Fruit fly (Drosophila melanogaster): ENCODE results near the gene msl-1.
A peak's percentile ranks its signal among the peaks of the same experiment; 100 is the strongest.

The msl-1 gene

DNA sequence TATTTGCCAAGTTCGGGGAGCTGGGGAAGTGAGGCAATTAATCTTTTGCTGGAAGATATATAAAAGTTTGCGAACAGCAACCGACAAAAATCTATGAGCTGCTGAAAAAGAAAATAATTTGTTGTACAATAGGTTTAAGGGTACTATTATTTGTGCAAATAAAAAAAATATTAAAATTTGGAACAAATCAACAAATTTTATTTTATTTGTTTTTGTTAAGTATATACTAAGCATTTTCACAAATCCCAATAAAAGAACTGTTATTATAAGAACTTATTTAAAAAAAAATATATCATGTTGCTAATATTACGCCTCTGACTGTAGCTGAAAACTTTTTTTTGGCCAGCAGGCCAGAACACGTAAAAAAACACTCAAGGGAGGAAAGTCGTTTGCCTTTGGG lies 30.5 kb downstream of the msl-1 start (continued):
- peak; percentile 28 for TF ChIP-seq CG6813 (GFP tag; optimal IDR thresholded peaks at IDR 0.05)
- no peak for TF ChIP-seq en (GFP tag; optimal IDR thresholded peaks at IDR 0.05)
- TF ChIP-seq sens (GFP tag), result peak; percentile 54
- TF ChIP-seq kni (GFP tag; optimal IDR thresholded peaks at IDR 0.05), result no peak
- no peak for TF ChIP-seq ind (GFP tag; optimal IDR thresholded peaks at IDR 0.05)
- TF ChIP-seq bcd (GFP tag; optimal IDR thresholded peaks at IDR 0.05), result peak; percentile 12
- TF ChIP-seq CG15011 (GFP tag; optimal IDR thresholded peaks at IDR 0.05), result peak; percentile 31
- TF ChIP-seq CG9215 (GFP tag; IDR thresholded peaks at IDR 0.05), result 0 out of 2 replicates have a peak, but pooled peaks have one; percentile 21
- TF ChIP-seq CG12104 (GFP tag; optimal IDR thresholded peaks at IDR 0.05), result peak; percentile 4
- peak; percentile 28 for TF ChIP-seq CG17359 (tag; optimal IDR thresholded peaks at IDR 0.05)
- peak; percentile 21 for TF ChIP-seq fd96Cb (tag; optimal IDR thresholded peaks at IDR 0.05)
- TF ChIP-seq CG13894 (tag; optimal IDR thresholded peaks at IDR 0.05), result peak; percentile 1
- peak; percentile 36 for TF ChIP-seq Sox100B (GFP tag; optimal IDR thresholded peaks at IDR 0.05)
- no peak for TF ChIP-seq Ets65A (GFP tag)
- peak; percentile 35 for TF ChIP-seq grau (tag; optimal IDR thresholded peaks at IDR 0.05)
- no peak for TF ChIP-seq CG17328 (GFP tag; IDR thresholded peaks at IDR 0.05)
- no peak for TF ChIP-seq CG10209 (GFP tag; optimal IDR thresholded peaks at IDR 0.05)
- no peak for TF ChIP-seq Kr (GFP tag; optimal IDR thresholded peaks at IDR 0.05)
- peak; percentile 35 for TF ChIP-seq CG6854 (GFP tag; optimal IDR thresholded peaks at IDR 0.05)
- no peak for TF ChIP-seq Side (GFP tag; optimal IDR thresholded peaks at IDR 0.05)
- TF ChIP-seq CG32772 (GFP tag; IDR thresholded peaks at IDR 0.05), result 0 out of 2 replicates have a peak, but pooled peaks have one; percentile 7
- peak; percentile 7 for TF ChIP-seq Fer2 (tag; optimal IDR thresholded peaks at IDR 0.05)
- no peak for TF ChIP-seq CG12219 (GFP tag; optimal IDR thresholded peaks at IDR 0.05)
- peak; percentile 26 for TF ChIP-seq CG18262 (tag; optimal IDR thresholded peaks at IDR 0.05)
- peak; percentile 41; the same call in 1 of the 2 replicates for TF ChIP-seq slbo (GFP tag; IDR thresholded peaks at IDR 0.05)
- no peak for TF ChIP-seq CG14014 (GFP tag; IDR thresholded peaks at IDR 0.05)
- TF ChIP-seq ssp (GFP tag; IDR thresholded peaks at IDR 0.05), result no peak
- no peak for TF ChIP-seq CG15479 (GFP tag; optimal IDR thresholded peaks at IDR 0.05)
- no peak for TF ChIP-seq CG7963 (GFP tag; IDR thresholded peaks at IDR 0.05; ENCODE audit: partially characterized antibody)
- peak; percentile 8 for TF ChIP-seq BtbVII (GFP tag; optimal IDR thresholded peaks at IDR 0.05)
- TF ChIP-seq CG30403 (GFP tag; optimal IDR thresholded peaks at IDR 0.05), result peak; percentile 34
- peak; percentile 31 for TF ChIP-seq CG13296 (GFP tag; optimal IDR thresholded peaks at IDR 0.05)
- TF ChIP-seq CG9932 (GFP tag; IDR thresholded peaks at IDR 0.05), result no peak
- TF ChIP-seq nerfin-1 (tag; optimal IDR thresholded peaks at IDR 0.05), result no peak
- peak; percentile 52 for TF ChIP-seq CG7556 (GFP tag; optimal IDR thresholded peaks at IDR 0.05)
- peak; percentile 33 for TF ChIP-seq Abd-B (GFP tag; optimal IDR thresholded peaks at IDR 0.05)
- TF ChIP-seq Hr51 (GFP tag; optimal IDR thresholded peaks at IDR 0.05), result peak in 1 of 2 experiments; percentile 52
- TF ChIP-seq gem (tag; optimal IDR thresholded peaks at IDR 0.05), result peak; percentile 35
- TF ChIP-seq CG17361 (GFP tag; IDR thresholded peaks at IDR 0.05), result peak; percentile 57; the same call in 2 of the 3 replicates
- TF ChIP-seq HmgZ (tag; optimal IDR thresholded peaks at IDR 0.05), result no peak
- TF ChIP-seq caup (GFP tag; optimal IDR thresholded peaks at IDR 0.05; ENCODE audit: severe bottlenecking), result peak; percentile 18
- TF ChIP-seq Antp (GFP tag; optimal IDR thresholded peaks at IDR 0.05), result no peak
- TF ChIP-seq zen (tag; optimal IDR thresholded peaks at IDR 0.05), result no peak
- TF ChIP-seq pan (optimal IDR thresholded peaks at IDR 0.05), result no peak
- peak in 1 of 2 experiments; percentile 40 for TF ChIP-seq pan (GFP tag; optimal IDR thresholded peaks at IDR 0.05 in 1 of 2, IDR thresholded peaks at IDR 0.05 in 1 of 2)
- TF ChIP-seq ewg (GFP tag; optimal IDR thresholded peaks at IDR 0.05), result no peak
- peak; percentile 28 for TF ChIP-seq CG2120 (GFP tag; optimal IDR thresholded peaks at IDR 0.05)
- no peak for TF ChIP-seq CG11723 (GFP tag; optimal IDR thresholded peaks at IDR 0.05)
- no peak for TF ChIP-seq ftz-f1 (GFP tag; optimal IDR thresholded peaks at IDR 0.05)
- TF ChIP-seq Deaf1 (tag; optimal IDR thresholded peaks at IDR 0.05), result peak; percentile 5
